Worm (Caenorhabditis elegans) whole organism, L1 larva: ENCODE results near the gene srd-5.
A peak's percentile ranks its signal among the peaks of the same experiment; 100 is the strongest.

ENCODE experiments used
- Y116A8C.19 ChIP-seq: sonication (generic microtip); optimal IDR thresholded peaks from 2 replicates; lab custom pipeline; 2016; ENCODE audit warnings: missing compliant biosample characterization, missing genetic modification characterization, borderline replicate concordance
- ceh-82 ChIP-seq, 3 experiments: fragments of 150-350 bp in 1 of 3; sonication (generic microtip) in 2 of 3; optimal IDR thresholded peaks; 2 replicates each; lab custom pipeline; 2014 to 2017; ENCODE audit warnings: missing biosample characterization in 3 of 3, missing genetic modification characterization in 3 of 3
- ces-1 ChIP-seq: fragments of 150-350 bp; optimal IDR thresholded peaks from 2 replicates; lab custom pipeline; 2014; ENCODE audit warnings: missing biosample characterization, missing genetic modification reagents, missing genetic modification characterization
- dsc-1 ChIP-seq: sonication (generic microtip); optimal IDR thresholded peaks from 2 replicates; lab custom pipeline; 2016; ENCODE audit warnings: mild to moderate bottlenecking, missing genetic modification characterization, missing compliant biosample characterization
- efl-1 ChIP-seq, 4 experiments: fragments of 150-350 bp; optimal IDR thresholded peaks in 3 of 4; peaks in 1 of 4; 1 replicate in 1 of 4; 2 replicates in 3 of 4; lab custom pipeline; 2014; ENCODE audit warnings: missing biosample characterization in 2 of 4, missing genetic modification characterization in 2 of 4, missing genetic modification reagents in 2 of 4
- egl-13 ChIP-seq: sonication (generic microtip); optimal IDR thresholded peaks from 2 replicates; lab custom pipeline; 2016; ENCODE audit warnings: missing genotype, missing genetic modification reagents, missing genetic modification characterization, missing compliant biosample characterization
- elt-3 ChIP-seq, 6 experiments: fragments of 150-350 bp in 1 of 6; sonication (generic microtip); optimal IDR thresholded peaks; 2 replicates each; lab custom pipeline; 2017 to 2018; ENCODE audit warnings: missing biosample characterization in 6 of 6, missing genetic modification characterization in 6 of 6, inconsistent platforms in 1 of 6
- lin-35 ChIP-seq, 2 experiments: fragments of 150-350 bp; optimal IDR thresholded peaks; 2 replicates each; lab custom pipeline; 2014; ENCODE audit warnings: missing biosample characterization in 2 of 2, missing genetic modification characterization in 2 of 2, missing genetic modification reagents in 2 of 2
- lir-3 ChIP-seq: sonication (generic microtip); optimal IDR thresholded peaks from 2 replicates; lab custom pipeline; 2016; ENCODE audit warnings: mild to moderate bottlenecking, missing genetic modification characterization, moderate library complexity, missing compliant biosample characterization; ENCODE audit not compliant: poor library complexity
- mab-9 ChIP-seq: fragments of 200-800 bp; sonication (Bioruptor generic); IDR thresholded peaks from 2 replicates; pipeline ENCODE4 v1.3.6; 2022; ENCODE audit warnings: missing genetic modification reagents, missing genetic modification characterization, missing compliant biosample characterization
- mdl-1 ChIP-seq, 2 experiments: fragments of 150-350 bp; optimal IDR thresholded peaks; 2 replicates each; lab custom pipeline; 2014 to 2017; ENCODE audit warnings: missing biosample characterization in 2 of 2, missing genetic modification characterization in 2 of 2, inconsistent platforms in 1 of 2
- nhr-12 ChIP-seq: sonication (generic microtip); optimal IDR thresholded peaks from 2 replicates; lab custom pipeline; 2017; ENCODE audit warnings: missing biosample characterization, missing genetic modification characterization
- nhr-19 ChIP-seq: fragments of 200-800 bp; sonication (Bioruptor generic); conservative IDR thresholded peaks from 2 replicates; pipeline ENCODE4 v1.3.6; 2022; ENCODE audit warnings: missing genetic modification characterization, missing compliant biosample characterization
- nhr-76 ChIP-seq: sonication (generic microtip); optimal IDR thresholded peaks from 2 replicates; lab custom pipeline; 2017; ENCODE audit warnings: missing biosample characterization, missing genetic modification characterization
- nhr-77 ChIP-seq: fragments of 150-350 bp; optimal IDR thresholded peaks from 2 replicates; lab custom pipeline; 2014; ENCODE audit warnings: missing biosample characterization, missing genetic modification characterization
- nhr-84 ChIP-seq: sonication (generic microtip); optimal IDR thresholded peaks from 2 replicates; lab custom pipeline; 2017; ENCODE audit warnings: missing biosample characterization, missing genetic modification characterization
- nhr-85 ChIP-seq: sonication (generic microtip); peaks from one replicate; lab custom pipeline; 2016; ENCODE audit warnings: missing genetic modification characterization, inconsistent platforms, missing compliant biosample characterization
- rnt-1 ChIP-seq: sonication (generic microtip); optimal IDR thresholded peaks from 2 replicates; lab custom pipeline; 2016; ENCODE audit warnings: mild to moderate bottlenecking, missing genetic modification characterization, moderate library complexity, missing compliant biosample characterization
- unc-86 ChIP-seq: sonication (generic microtip); optimal IDR thresholded peaks from 2 replicates; lab custom pipeline; 2016; ENCODE audit warnings: missing genetic modification characterization, missing compliant biosample characterization
- zip-4 ChIP-seq: fragments of 200-800 bp; sonication (Bioruptor generic); optimal IDR thresholded peaks from 2 replicates; lab custom pipeline; 2018; ENCODE audit warnings: mild to moderate bottlenecking, missing genetic modification characterization, moderate library complexity, missing compliant biosample characterization

The srd-5 gene

ce11 chrIV:5627056-5627455, 47.3 kb downstream of the srd-5 start, which contains the start of gene srsx-14:
srsx-14 (minus strand) TSS chrIV:5627156.
- TF ChIP-seq ceh-82 (tag; optimal IDR thresholded peaks at IDR 0.05; lab: Kevin White, UChicago): no peak
- TF ChIP-seq nhr-12: no peak
- TF ChIP-seq nhr-85: no peak
- TF ChIP-seq dsc-1 (tag; lab: Kevin White, UChicago): no peak
- no peak for TF ChIP-seq rnt-1 (tag; lab: Kevin White, UChicago)
- no peak for TF ChIP-seq lir-3 (tag; lab: Kevin White, UChicago)
- no peak for TF ChIP-seq nhr-19 (GFP tag; lab: Robert Waterston, UW)
- no peak for TF ChIP-seq mab-9
- TF ChIP-seq unc-86: no peak
- no peak for TF ChIP-seq nhr-84 (tag; lab: Kevin White, UChicago)
- no peak for TF ChIP-seq nhr-76 (tag; lab: Kevin White, UChicago)
- TF ChIP-seq nhr-77 (tag; lab: Kevin White, UChicago): no peak
- no peak for TF ChIP-seq Y116A8C.19 (tag; lab: Kevin White, UChicago)
- TF ChIP-seq elt-3 (tag; optimal IDR thresholded peaks at IDR 0.05; lab: Kevin White, UChicago): no peak
- no peak for TF ChIP-seq mdl-1 (tag; optimal IDR thresholded peaks at IDR 0.05; lab: Kevin White, UChicago)
- TF ChIP-seq egl-13 (tag; lab: Kevin White, UChicago): no peak

- TF ChIP-seq lin-35 (GFP tag; optimal IDR thresholded peaks at IDR 0.05; lab: Kevin White, UChicago): no peak
- TF ChIP-seq Y116A8C.19 (tag; lab: Kevin White, UChicago): no peak
- TF ChIP-seq ces-1: no peak
- TF ChIP-seq efl-1 (optimal IDR thresholded peaks at IDR 0.05; lab: Kevin White, UChicago): no peak
- peak in 1 of 2 experiments; percentile 72 for TF ChIP-seq efl-1 (GFP tag; optimal IDR thresholded peaks at IDR 0.05 in 1 of 2; lab: Kevin White, UChicago)
- no peak for TF ChIP-seq zip-4 (GFP tag; lab: Kevin White, UChicago)
Observed at ce11 chrIV:5623718-5624117, 50.6 kb downstream of the srd-5 start, which contains the start of gene srsx-15. srsx-15 (minus strand) TSS chrIV:5623818.
